Worm (Caenorhabditis elegans) whole organism, L2 larva: ENCODE results near the gene C51E3.9.
A peak's percentile ranks its signal among the peaks of the same experiment; 100 is the strongest.

Source experiments
- C34F6.9 ChIP-seq: fragments of 150-350 bp; optimal IDR thresholded peaks from 2 replicates; lab custom pipeline; 2014; ENCODE audit warnings: missing biosample characterization, missing genetic modification characterization
- F13H6.1 ChIP-seq: sonication (generic microtip); optimal IDR thresholded peaks from 2 replicates; lab custom pipeline; 2016; ENCODE audit warnings: missing genetic modification characterization, missing compliant biosample characterization
- R02D3.7 ChIP-seq: fragments of 150-350 bp; optimal IDR thresholded peaks from 2 replicates; lab custom pipeline; 2014; ENCODE audit warnings: missing biosample characterization, missing genetic modification characterization
- Y55F3AM.14 ChIP-seq: fragments of 200-800 bp; sonication (Bioruptor generic); optimal IDR thresholded peaks from 2 replicates; lab custom pipeline; 2018; ENCODE audit warnings: mild to moderate bottlenecking, missing genetic modification characterization, missing compliant biosample characterization
- ZK546.5 ChIP-seq: sonication (generic microtip); optimal IDR thresholded peaks from 2 replicates; lab custom pipeline; 2017; ENCODE audit warnings: missing biosample characterization, missing genetic modification characterization
- alr-1 ChIP-seq: fragments of 150-350 bp; optimal IDR thresholded peaks from 2 replicates; lab custom pipeline; 2014; ENCODE audit warnings: missing biosample characterization, missing genetic modification characterization
- aly-2 ChIP-seq: fragments of 150-350 bp; optimal IDR thresholded peaks from 2 replicates; lab custom pipeline; 2014; ENCODE audit warnings: missing biosample characterization, missing genetic modification characterization
- ama-1 ChIP-seq: fragments of 150-350 bp; optimal IDR thresholded peaks from 2 replicates; lab custom pipeline; 2018; ENCODE audit warnings: inconsistent platforms
- ceh-16 ChIP-seq: fragments of 150-350 bp; optimal IDR thresholded peaks from 2 replicates; lab custom pipeline; 2014; ENCODE audit warnings: missing biosample characterization, missing genetic modification characterization
- ceh-82 ChIP-seq: fragments of 150-350 bp; optimal IDR thresholded peaks from 2 replicates; lab custom pipeline; 2014; ENCODE audit warnings: missing biosample characterization, missing genetic modification characterization
- crh-2 ChIP-seq: sonication (generic microtip); optimal IDR thresholded peaks from 2 replicates; lab custom pipeline; 2017; ENCODE audit warnings: missing biosample characterization, missing genetic modification characterization
- dmd-4 ChIP-seq: sonication (generic microtip); optimal IDR thresholded peaks from 2 replicates; lab custom pipeline; 2017; ENCODE audit warnings: missing biosample characterization, missing genetic modification characterization
- egl-27 ChIP-seq: sonication (generic microtip); optimal IDR thresholded peaks from 3 replicates; lab custom pipeline; 2017; ENCODE audit warnings: missing biosample characterization, missing genetic modification reagents, missing genetic modification characterization
- elt-3 ChIP-seq: sonication (generic microtip); optimal IDR thresholded peaks from 2 replicates; lab custom pipeline; 2017; ENCODE audit warnings: missing biosample characterization, missing genetic modification characterization
- fos-1 ChIP-seq: fragments of 150-350 bp; optimal IDR thresholded peaks from 2 replicates; lab custom pipeline; 2014; ENCODE audit warnings: missing biosample characterization, missing genetic modification characterization
- gmeb-1 ChIP-seq: fragments of 150-350 bp; optimal IDR thresholded peaks from 2 replicates; lab custom pipeline; 2014; ENCODE audit warnings: missing biosample characterization, missing genetic modification characterization
- lin-11 ChIP-seq: fragments of 150-350 bp; sonication (generic microtip); optimal IDR thresholded peaks from 2 replicates; lab custom pipeline; 2014; ENCODE audit warnings: missing biosample characterization, missing genetic modification characterization, inconsistent platforms, mixed read lengths
- lin-39 ChIP-seq: fragments of 150-350 bp; optimal IDR thresholded peaks from 2 replicates; lab custom pipeline; 2014; ENCODE audit warnings: missing biosample characterization, missing genetic modification reagents, missing genetic modification characterization
- lsy-2 ChIP-seq, 2 experiments: fragments of 150-350 bp in 1 of 2; sonication (generic microtip) in 1 of 2; optimal IDR thresholded peaks; 2 replicates each; lab custom pipeline; 2014 to 2017; ENCODE audit warnings: missing biosample characterization in 2 of 2, missing genetic modification characterization in 2 of 2
- mab-5 ChIP-seq: fragments of 150-350 bp; optimal IDR thresholded peaks from 2 replicates; lab custom pipeline; 2014; ENCODE audit warnings: missing biosample characterization, missing genetic modification characterization
- mbf-1 ChIP-seq: sonication (generic microtip); optimal IDR thresholded peaks from 2 replicates; lab custom pipeline; 2017; ENCODE audit warnings: missing biosample characterization, missing genetic modification characterization
- mdl-1 ChIP-seq, 2 experiments: fragments of 150-350 bp in 1 of 2; sonication (generic microtip) in 1 of 2; optimal IDR thresholded peaks; 2 replicates each; lab custom pipeline; 2017; ENCODE audit warnings: missing biosample characterization in 2 of 2, missing genetic modification characterization in 2 of 2
- nhr-10 ChIP-seq: sonication (generic microtip); optimal IDR thresholded peaks from 2 replicates; lab custom pipeline; 2017; ENCODE audit warnings: missing biosample characterization, missing genetic modification characterization
- nhr-12 ChIP-seq: fragments of 150-350 bp; optimal IDR thresholded peaks from 2 replicates; lab custom pipeline; 2014; ENCODE audit warnings: missing biosample characterization, missing genetic modification characterization
- nhr-21 ChIP-seq: fragments of 150-350 bp; optimal IDR thresholded peaks from 2 replicates; lab custom pipeline; 2014; ENCODE audit warnings: missing biosample characterization, missing genetic modification characterization
- nhr-23 ChIP-seq: fragments of 150-350 bp; optimal IDR thresholded peaks from 2 replicates; lab custom pipeline; 2014; ENCODE audit warnings: missing biosample characterization, missing genetic modification reagents, missing genetic modification characterization
- nhr-237 ChIP-seq: fragments of 150-350 bp; optimal IDR thresholded peaks from 2 replicates; lab custom pipeline; 2014; ENCODE audit warnings: missing biosample characterization, missing genetic modification characterization
- nhr-25 ChIP-seq: fragments of 150-350 bp; sonication (generic microtip); optimal IDR thresholded peaks from 3 replicates; lab custom pipeline; 2014; ENCODE audit warnings: missing biosample characterization, missing genetic modification characterization
- nhr-77 ChIP-seq: fragments of 150-350 bp; optimal IDR thresholded peaks from 2 replicates; lab custom pipeline; 2014; ENCODE audit warnings: missing biosample characterization, missing genetic modification characterization
- peb-1 ChIP-seq: fragments of 150-350 bp; optimal IDR thresholded peaks from 2 replicates; lab custom pipeline; 2014; ENCODE audit warnings: missing biosample characterization, missing genetic modification characterization
- sem-4 ChIP-seq: fragments of 150-350 bp; optimal IDR thresholded peaks from 2 replicates; lab custom pipeline; 2014; ENCODE audit warnings: missing biosample characterization, missing genetic modification reagents, missing genetic modification characterization
- skn-1 ChIP-seq: sonication (generic microtip); optimal IDR thresholded peaks from 2 replicates; lab custom pipeline; 2017; ENCODE audit warnings: missing biosample characterization, missing genetic modification characterization
- sma-3 ChIP-seq: sonication (generic microtip); optimal IDR thresholded peaks from 2 replicates; lab custom pipeline; 2016; ENCODE audit warnings: missing genetic modification reagents, missing genetic modification characterization, missing compliant biosample characterization
- snpc-4 ChIP-seq: fragments of 150-350 bp; optimal IDR thresholded peaks from 2 replicates; lab custom pipeline; 2014; ENCODE audit warnings: missing biosample characterization, missing genetic modification characterization
- unc-62 ChIP-seq: fragments of 150-350 bp; optimal IDR thresholded peaks from 2 replicates; lab custom pipeline; 2014; ENCODE audit warnings: missing biosample characterization, missing genetic modification reagents, missing genetic modification characterization
- zag-1 ChIP-seq: fragments of 150-350 bp; optimal IDR thresholded peaks from 2 replicates; lab custom pipeline; 2014; ENCODE audit warnings: missing biosample characterization, missing genetic modification characterization
- ztf-11 ChIP-seq: sonication (generic microtip); optimal IDR thresholded peaks from 2 replicates; lab custom pipeline; 2017; ENCODE audit warnings: missing biosample characterization, missing genetic modification characterization
- ztf-4 ChIP-seq: fragments of 150-350 bp; optimal IDR thresholded peaks from 2 replicates; lab custom pipeline; 2014; ENCODE audit warnings: missing biosample characterization, missing genetic modification characterization

Gene C51E3.9

ce11 chrV:10120898-10121297 is 24.9 kb upstream of the C51E3.9 start, which contains the start of gene srxa-18:
TSS of gene srxa-18 (minus strand) at chrV:10120997.
- TF ChIP-seq F13H6.1 (tag; lab: Kevin White, UChicago) (no peak), ama-1 (no peak), ceh-16 (tag; lab: Kevin White, UChicago) (no peak), mab-5 (tag; lab: Kevin White, UChicago) (no peak), Y55F3AM.14 (no peak), nhr-77 (tag; lab: Kevin White, UChicago) (no peak), nhr-25 (tag; lab: Kevin White, UChicago) (no peak), lin-11 (tag; lab: Kevin White, UChicago) (no peak), zag-1 (no peak), nhr-21 (no peak), ztf-4 (tag; lab: Kevin White, UChicago) (no peak), ZK546.5 (tag; lab: Kevin White, UChicago) (no peak), mdl-1 (tag; optimal IDR thresholded peaks at IDR 0.05; lab: Kevin White, UChicago) (no peak), elt-3 (no peak)

- TF ChIP-seq R02D3.7 (tag; lab: Kevin White, UChicago) (no peak), ama-1 (no peak), crh-2 (tag; lab: Kevin White, UChicago) (no peak), aly-2 (tag; lab: Kevin White, UChicago) (no peak), fos-1 (tag; lab: Kevin White, UChicago) (no peak), snpc-4 (tag; lab: Kevin White, UChicago) (no peak), nhr-12 (tag; lab: Kevin White, UChicago) (no peak)
Measured at ce11 chrV:10122670-10123069, 23.1 kb upstream of the C51E3.9 start, which contains the start of gene srxa-19. TSS of gene srxa-19 (minus strand) at chrV:10122770.

- TF ChIP-seq ceh-82, result no peak
- no peak for TF ChIP-seq lsy-2 (tag; optimal IDR thresholded peaks at IDR 0.05; lab: Kevin White, UChicago)
- TF ChIP-seq fos-1 (tag; lab: Kevin White, UChicago), result no peak
- TF ChIP-seq peb-1, result no peak
- TF ChIP-seq lin-39 (tag; lab: Kevin White, UChicago), result no peak
- TF ChIP-seq alr-1 (tag; lab: Kevin White, UChicago), result no peak
- TF ChIP-seq sem-4, result no peak
- TF ChIP-seq nhr-10 (tag; lab: Kevin White, UChicago), result no peak
- no peak for TF ChIP-seq egl-27 (tag; lab: Kevin White, UChicago)
Measured at ce11 chrV:10123324-10123723, 22.4 kb upstream of the C51E3.9 start, which contains the start of gene C08B6.6. TSS of gene C08B6.6 (plus strand) at chrV:10123624.

ce11 chrV:10124799-10125548 is 20.8 kb upstream of the C51E3.9 start, which contains the start of gene C08B6.10:
TSS of gene C08B6.10 (plus strand) at chrV:10125498.
- no peak for TF ChIP-seq ztf-11 (tag; lab: Kevin White, UChicago)
- peak; percentile 20 for TF ChIP-seq fos-1 (tag; lab: Kevin White, UChicago)
- TF ChIP-seq ama-1, result no peak
- TF ChIP-seq, all 48 proteins: peak for 1

ce11 chrV:10130195-10130594 is 15.6 kb upstream of the C51E3.9 start, which contains the start of gene aos-1:
TSS of gene aos-1 (minus strand) at chrV:10130295.
- TF ChIP-seq C34F6.9 (no peak), mdl-1 (tag; optimal IDR thresholded peaks at IDR 0.05; lab: Kevin White, UChicago) (no peak), zag-1 (no peak), ama-1 (no peak)

ce11 chrV:10133277-10133676 is 12.5 kb upstream of the C51E3.9 start:
- TF ChIP-seq sma-3 (GFP tag; lab: Kevin White, UChicago) (no peak), alr-1 (tag; lab: Kevin White, UChicago) (no peak), ama-1 (no peak), mdl-1 (tag; optimal IDR thresholded peaks at IDR 0.05; lab: Kevin White, UChicago) (no peak), zag-1 (no peak), mbf-1 (no peak), nhr-12 (tag; lab: Kevin White, UChicago) (no peak), sem-4 (no peak), elt-3 (no peak), nhr-237 (tag; lab: Kevin White, UChicago) (no peak), unc-62 (GFP tag; lab: Kevin White, UChicago) (no peak), gmeb-1 (tag; lab: Kevin White, UChicago) (no peak), ceh-16 (tag; lab: Kevin White, UChicago) (no peak), F13H6.1 (tag; lab: Kevin White, UChicago) (no peak), egl-27 (tag; lab: Kevin White, UChicago) (no peak), nhr-10 (tag; lab: Kevin White, UChicago) (no peak), skn-1 (tag; lab: Kevin White, UChicago) (no peak), dmd-4 (tag; lab: Kevin White, UChicago) (no peak), nhr-23 (tag; lab: Kevin White, UChicago) (no peak)
